Worm (Caenorhabditis elegans) whole organism, L4/young adult: ENCODE measurements around the gene srsx-25.

Experiments
- W03F9.2 ChIP-seq: fragments of 150-350 bp; optimal IDR thresholded peaks from 2 replicates; lab custom pipeline; 2014; ENCODE audit warnings: missing biosample characterization, missing genetic modification characterization
- dao-5 ChIP-seq: sonication (generic microtip); optimal IDR thresholded peaks from 2 replicates; lab custom pipeline; 2016; ENCODE audit warnings: missing genotype, missing genetic modification characterization, moderate library complexity, missing compliant biosample characterization
- him-1 ChIP-seq: sonication (generic microtip); optimal IDR thresholded peaks from 2 replicates; lab custom pipeline; 2016; ENCODE audit warnings: missing genotype, missing genetic modification reagents, missing genetic modification characterization, missing compliant biosample characterization

DNA sequence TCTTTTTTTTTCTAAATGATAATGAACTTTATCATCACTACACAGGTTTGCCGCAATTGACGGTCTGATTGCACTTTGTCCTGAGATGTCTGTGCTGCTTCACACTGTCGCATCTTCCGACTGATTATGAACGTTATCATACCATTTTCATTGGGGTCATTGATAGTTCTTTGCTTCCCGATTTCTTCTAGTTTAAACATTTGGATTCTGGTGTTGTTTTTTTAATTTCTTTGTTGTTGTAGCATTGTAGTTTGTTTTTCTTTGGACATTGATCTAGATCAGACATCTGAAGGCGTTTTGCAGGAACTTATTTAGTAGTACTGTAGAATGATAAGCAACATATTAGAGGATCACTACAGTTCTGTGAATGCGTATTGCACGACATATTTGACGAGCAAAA lies 46.2 kb upstream of the srsx-25 start:
- TF ChIP-seq him-1 (no peak), dao-5 (no peak), W03F9.2 (tag; lab: Kevin White, UChicago) (no peak)
